Fruit fly (Drosophila melanogaster) whole organism, embryonic: Measurements from ENCODE around the gene CG14818.

Experiments
- Blimp-1 ChIP-seq: fragments of 200-800 bp; sonication (Bioruptor generic); optimal IDR thresholded peaks from 3 replicates; lab custom pipeline; 2018; ENCODE audit warnings: missing biosample characterization, missing genetic modification characterization, mild to moderate bottlenecking, moderate library complexity, missing genetic modification reagents
- CG10979 ChIP-seq: fragments of 200-800 bp; sonication (Bioruptor generic); optimal IDR thresholded peaks from 2 replicates; lab custom pipeline; 2018; ENCODE audit warnings: missing biosample characterization, mild to moderate bottlenecking, missing genetic modification characterization, moderate library complexity
- CG11093 ChIP-seq: fragments of 200-800 bp; sonication (Bioruptor generic); IDR thresholded peaks from 3 replicates; pipeline ENCODE4 v1.3.6; 2022; ENCODE audit warnings: missing biosample characterization, missing genetic modification characterization
- CG11247 ChIP-seq: fragments of 200-800 bp; sonication (Bioruptor generic); IDR thresholded peaks from 2 replicates; pipeline ENCODE4 v1.3.6; 2022; ENCODE audit warnings: missing biosample characterization, missing genetic modification characterization
- CG11456 ChIP-seq: fragments of 200-800 bp; sonication (Bioruptor generic); IDR thresholded peaks from 3 replicates; pipeline ENCODE4 v1.3.6; 2022; ENCODE audit warnings: missing biosample characterization, missing genetic modification characterization
- CG12104 ChIP-seq: fragments of 200-800 bp; sonication (Bioruptor generic); optimal IDR thresholded peaks from 3 replicates; lab custom pipeline; 2016; ENCODE audit warnings: missing biosample characterization, missing genetic modification characterization
- CG13287 ChIP-seq: fragments of 200-800 bp; sonication (Bioruptor generic); IDR thresholded peaks from 2 replicates; pipeline ENCODE4 v1.3.6; 2022; ENCODE audit warnings: missing biosample characterization, missing genetic modification characterization; ENCODE audit not compliant: partially characterized antibody
- CG13775 ChIP-seq: fragments of 200-800 bp; sonication (Bioruptor generic); optimal IDR thresholded peaks from 3 replicates; lab custom pipeline; 2017; ENCODE audit warnings: missing biosample characterization, mild to moderate bottlenecking, missing genetic modification characterization
- CG1603 ChIP-seq: fragments of 200-800 bp; sonication (Bioruptor generic); optimal IDR thresholded peaks from 2 replicates; lab custom pipeline; 2019; ENCODE audit warnings: missing biosample characterization, mild to moderate bottlenecking, missing genetic modification characterization, moderate library complexity
- CG17912 ChIP-seq: fragments of 200-800 bp; sonication (Bioruptor generic); optimal IDR thresholded peaks from 2 replicates; lab custom pipeline; 2018; ENCODE audit warnings: missing biosample characterization, mild to moderate bottlenecking, missing genetic modification characterization
- CG1792 ChIP-seq: fragments of 200-800 bp; sonication (Bioruptor generic); optimal IDR thresholded peaks from 2 replicates; lab custom pipeline; 2016; ENCODE audit warnings: missing biosample characterization, missing genetic modification characterization
- CG18599 ChIP-seq: fragments of 200-800 bp; sonication (Bioruptor generic); optimal IDR thresholded peaks from 3 replicates; lab custom pipeline; 2017; ENCODE audit warnings: missing biosample characterization, missing genetic modification characterization, mild to moderate bottlenecking, moderate library complexity, missing genetic modification reagents
- CG30020 ChIP-seq: fragments of 200-800 bp; optimal IDR thresholded peaks from 2 replicates; lab custom pipeline; 2019; ENCODE audit warnings: missing biosample characterization, mild to moderate bottlenecking, missing genetic modification characterization, moderate library complexity
- CG31365 ChIP-seq: fragments of 200-800 bp; sonication (Bioruptor generic); optimal IDR thresholded peaks from 2 replicates; lab custom pipeline; 2018; ENCODE audit warnings: missing biosample characterization, mild to moderate bottlenecking, missing genetic modification characterization
- CG33213 ChIP-seq: fragments of 200-800 bp; sonication (Bioruptor generic); optimal IDR thresholded peaks from 3 replicates; lab custom pipeline; 2016; ENCODE audit warnings: missing biosample characterization, missing genetic modification characterization
- CG34376 ChIP-seq: fragments of 200-800 bp; sonication (Bioruptor generic); optimal IDR thresholded peaks from 2 replicates; lab custom pipeline; 2018; ENCODE audit warnings: missing biosample characterization, mild to moderate bottlenecking, missing genetic modification characterization
- CG3726 ChIP-seq: fragments of 200-800 bp; sonication (Bioruptor generic); IDR thresholded peaks from 3 replicates; pipeline ENCODE4, ENCODE4 v1.3.6; 2022; ENCODE audit warnings: missing biosample characterization, missing genetic modification characterization
- CG3838 ChIP-seq: fragments of 200-800 bp; sonication (Bioruptor generic); optimal IDR thresholded peaks from 3 replicates; lab custom pipeline; 2016; ENCODE audit warnings: missing biosample characterization, missing genetic modification characterization
- CG3995 ChIP-seq: fragments of 200-800 bp; sonication (Bioruptor generic); optimal IDR thresholded peaks from 3 replicates; lab custom pipeline; 2016; ENCODE audit warnings: missing biosample characterization, missing genetic modification characterization
- CG6689 ChIP-seq: fragments of 200-800 bp; sonication (Bioruptor generic); IDR thresholded peaks from 2 replicates; pipeline ENCODE4 v1.3.6; 2022; ENCODE audit warnings: missing biosample characterization, missing genetic modification characterization
- CG7556 ChIP-seq: fragments of 200-800 bp; sonication (Bioruptor generic); optimal IDR thresholded peaks from 2 replicates; lab custom pipeline; 2017; ENCODE audit warnings: missing biosample characterization, mild to moderate bottlenecking, missing genetic modification characterization
- CG8089 ChIP-seq: fragments of 200-800 bp; sonication (Bioruptor generic); optimal IDR thresholded peaks from 3 replicates; lab custom pipeline; 2016; ENCODE audit warnings: missing biosample characterization, missing genetic modification characterization
- CG8359 ChIP-seq: fragments of 200-800 bp; sonication (Bioruptor generic); optimal IDR thresholded peaks from 2 replicates; lab custom pipeline; 2017; ENCODE audit warnings: missing biosample characterization, mild to moderate bottlenecking, missing genetic modification characterization, borderline replicate concordance
- CG9797 ChIP-seq: fragments of 200-800 bp; sonication (Bioruptor generic); optimal IDR thresholded peaks from 3 replicates; lab custom pipeline; 2018; ENCODE audit warnings: missing biosample characterization, mild to moderate bottlenecking, missing genetic modification characterization
- Chrac-16 ChIP-seq: fragments of 200-800 bp; sonication (Bioruptor generic); optimal IDR thresholded peaks from 3 replicates; lab custom pipeline; 2016; ENCODE audit warnings: missing biosample characterization, missing genetic modification characterization
- D19B ChIP-seq: fragments of 200-800 bp; sonication (Bioruptor generic); optimal IDR thresholded peaks from 2 replicates; lab custom pipeline; 2017; ENCODE audit warnings: missing biosample characterization, mild to moderate bottlenecking, missing genetic modification characterization
- Dek ChIP-seq: fragments of 200-800 bp; sonication (Bioruptor generic); optimal IDR thresholded peaks from 3 replicates; lab custom pipeline; 2019; ENCODE audit warnings: missing biosample characterization, mild to moderate bottlenecking, missing genetic modification characterization, moderate library complexity
- Dip3 ChIP-seq: fragments of 200-800 bp; sonication (Bioruptor generic); optimal IDR thresholded peaks from 3 replicates; lab custom pipeline; 2016; ENCODE audit warnings: missing biosample characterization, missing genetic modification characterization
- Doc2 ChIP-seq: fragments of 200-800 bp; sonication (Bioruptor generic); IDR thresholded peaks from 2 replicates; pipeline ENCODE4 v1.3.6; 2022; ENCODE audit warnings: missing biosample characterization, missing genetic modification characterization
- Dp ChIP-seq: fragments of 200-800 bp; sonication (Bioruptor generic); optimal IDR thresholded peaks from 2 replicates; lab custom pipeline; 2018; ENCODE audit warnings: missing biosample characterization, mild to moderate bottlenecking, missing genetic modification characterization, moderate library complexity
- Ets97D ChIP-seq: fragments of 200-800 bp; sonication (Bioruptor generic); optimal IDR thresholded peaks from 3 replicates; lab custom pipeline; 2016; ENCODE audit warnings: missing biosample characterization, missing genetic modification characterization
- GATAe ChIP-seq: fragments of 200-800 bp; sonication (Bioruptor generic); conservative IDR thresholded peaks from 2 replicates; pipeline ENCODE4 v1.3.6; 2022; ENCODE audit warnings: missing biosample characterization, missing genetic modification characterization
- Hmr ChIP-seq: fragments of 200-800 bp; sonication (Bioruptor generic); optimal IDR thresholded peaks from 3 replicates; lab custom pipeline; 2017; ENCODE audit warnings: mild to moderate bottlenecking, missing biosample characterization, missing genetic modification reagents, missing genetic modification characterization
- Hr39 ChIP-seq: fragments of >200 bp; optimal IDR thresholded peaks from 2 replicates; lab custom pipeline; 2017
- Kr ChIP-seq: fragments of 200-800 bp; sonication (Bioruptor generic); optimal IDR thresholded peaks from 2 replicates; lab custom pipeline; 2017; ENCODE audit warnings: missing biosample characterization, mild to moderate bottlenecking, missing genetic modification characterization
- Mes4 ChIP-seq: fragments of 200-800 bp; sonication (Bioruptor generic); optimal IDR thresholded peaks from 2 replicates; lab custom pipeline; 2016; ENCODE audit warnings: missing biosample characterization, missing genetic modification characterization
- Myb ChIP-seq: fragments of 200-800 bp; sonication (Bioruptor generic); optimal IDR thresholded peaks from 2 replicates; lab custom pipeline; 2016; ENCODE audit warnings: missing biosample characterization, missing genetic modification characterization
- Ssrp ChIP-seq: fragments of 200-800 bp; sonication (Bioruptor generic); optimal IDR thresholded peaks from 2 replicates; lab custom pipeline; 2018; ENCODE audit warnings: missing biosample characterization, mild to moderate bottlenecking, missing genetic modification characterization, moderate library complexity
- az2 ChIP-seq: fragments of 200-800 bp; sonication (Bioruptor generic); optimal IDR thresholded peaks from 3 replicates; lab custom pipeline; 2016; ENCODE audit warnings: missing biosample characterization, missing genetic modification characterization
- bab2 ChIP-seq: fragments of 200-800 bp; sonication (Bioruptor generic); optimal IDR thresholded peaks from 2 replicates; lab custom pipeline; 2016; ENCODE audit warnings: missing biosample characterization, missing genetic modification characterization
- bbx ChIP-seq: fragments of 200-800 bp; sonication (Bioruptor generic); IDR thresholded peaks from 2 replicates; pipeline ENCODE4 v1.3.6; 2022; ENCODE audit warnings: missing biosample characterization, missing genetic modification characterization; ENCODE audit not compliant: partially characterized antibody
- bigmax ChIP-seq: fragments of 200-800 bp; sonication (Bioruptor generic); optimal IDR thresholded peaks from 2 replicates; lab custom pipeline; 2018; ENCODE audit warnings: missing biosample characterization, mild to moderate bottlenecking, missing genetic modification characterization
- croc ChIP-seq: fragments of 200-800 bp; sonication (Bioruptor generic); conservative IDR thresholded peaks from 3 replicates; pipeline ENCODE4 v1.3.6; 2022; ENCODE audit warnings: missing biosample characterization, missing genetic modification characterization
- crol ChIP-seq: fragments of 200-800 bp; sonication (Bioruptor generic); IDR thresholded peaks from 2 replicates; pipeline ENCODE4 v1.3.6; 2022; ENCODE audit warnings: missing biosample characterization, missing genetic modification characterization
- eve ChIP-seq, 2 experiments: fragments of >200 bp; optimal IDR thresholded peaks; 2 replicates each; lab custom pipeline; 2017; ENCODE audit warnings: missing biosample characterization in 2 of 2, missing genetic modification characterization in 2 of 2
- gce ChIP-seq: fragments of 200-800 bp; sonication (Bioruptor generic); IDR thresholded peaks from 3 replicates; pipeline ENCODE4 v1.3.6; 2022; ENCODE audit warnings: missing biosample characterization, missing genetic modification characterization
- inv ChIP-seq: fragments of 200-800 bp; sonication (Bioruptor generic); IDR thresholded peaks from 2 replicates; pipeline ENCODE4 v1.3.6; 2022; ENCODE audit warnings: missing biosample characterization, missing genetic modification characterization; ENCODE audit not compliant: partially characterized antibody
- lilli ChIP-seq: fragments of 200-800 bp; sonication (Bioruptor generic); optimal IDR thresholded peaks from 3 replicates; lab custom pipeline; 2016; ENCODE audit warnings: missing biosample characterization, missing genetic modification characterization
- phol ChIP-seq: fragments of 200-800 bp; sonication (Bioruptor generic); optimal IDR thresholded peaks from 3 replicates; lab custom pipeline; 2018; ENCODE audit warnings: missing biosample characterization, mild to moderate bottlenecking, missing genetic modification characterization, moderate library complexity
- unc-4 ChIP-seq: fragments of 200-800 bp; sonication (Bioruptor generic); IDR thresholded peaks from 2 replicates; pipeline ENCODE4 v1.3.6; 2022; ENCODE audit warnings: missing biosample characterization, missing genetic modification characterization; ENCODE audit not compliant: partially characterized antibody
- z ChIP-seq: fragments of 200-800 bp; sonication (Bioruptor generic); IDR thresholded peaks from 3 replicates; pipeline ENCODE4 v1.3.6; 2022; ENCODE audit warnings: missing biosample characterization, missing genetic modification characterization

CG14818 gene

dm6 chrX:1849914-1850313 is 29.7 kb downstream of the CG14818 start (continued):
- TF ChIP-seq CG1603 (tag; lab: Kevin White, UChicago) = peak; percentile 80
- peak; percentile 83 for TF ChIP-seq CG11456
- peak; percentile 79 for TF ChIP-seq bab2
- TF ChIP-seq Dip3 (GFP tag; lab: Kevin White, UChicago) = peak; percentile 84
- 0 out of 3 replicates have a peak, but pooled peaks have one; percentile 41 for TF ChIP-seq CG3726 (GFP tag; lab: Robert Waterston, UW)
- TF ChIP-seq CG33213 = peak; percentile 67
- TF ChIP-seq bigmax (GFP tag; lab: Kevin White, UChicago) = no peak
- TF ChIP-seq CG12104 (GFP tag; lab: Kevin White, UChicago) = peak; percentile 83
- peak; percentile 66 for TF ChIP-seq CG3838 (GFP tag; lab: Kevin White, UChicago)
- TF ChIP-seq Blimp-1 (GFP tag; lab: Kevin White, UChicago) = peak; percentile 80
- 0 out of 2 replicates have a peak, but pooled peaks have one; percentile 47 for TF ChIP-seq Doc2
- TF ChIP-seq Hr39 (lab: Kevin White, UChicago) = no peak
- TF ChIP-seq CG11093 (GFP tag; lab: Robert Waterston, UW) = no peak
- TF ChIP-seq Kr (GFP tag; lab: Kevin White, UChicago) = no peak
- TF ChIP-seq lilli (GFP tag; lab: Kevin White, UChicago) = peak; percentile 92
- TF ChIP-seq CG17912 (GFP tag; lab: Kevin White, UChicago) = peak; percentile 16
- peak; percentile 67 for TF ChIP-seq Ssrp (tag; lab: Kevin White, UChicago)
- peak; percentile 96 for TF ChIP-seq CG18599
- TF ChIP-seq CG6689 = peak; percentile 71
- TF ChIP-seq CG31365 (tag; lab: Kevin White, UChicago) = peak; percentile 76
- TF ChIP-seq phol = peak; percentile 81
- TF ChIP-seq CG11247 (GFP tag; lab: Robert Waterston, UW) = peak; percentile 77
- TF ChIP-seq D19B (GFP tag; lab: Kevin White, UChicago) = peak; percentile 85
- no peak; the same call in 2 of the 3 replicates for TF ChIP-seq gce (GFP tag; lab: Robert Waterston, UW)
- no peak for TF ChIP-seq Dp (GFP tag; lab: Kevin White, UChicago)
- peak; percentile 20 for TF ChIP-seq CG30020
- TF ChIP-seq Dek = peak; percentile 92
- peak; percentile 73 for TF ChIP-seq az2 (GFP tag; lab: Kevin White, UChicago)
- no peak for TF ChIP-seq CG13287
- peak; percentile 74 for TF ChIP-seq Chrac-16
- no peak for TF ChIP-seq bbx (GFP tag; lab: Robert Waterston, UW)
- TF ChIP-seq Mes4 = no peak
- no peak for TF ChIP-seq CG9797 (GFP tag; lab: Kevin White, UChicago)
- peak; percentile 90 for TF ChIP-seq CG7556 (GFP tag; lab: Kevin White, UChicago)
- peak; percentile 76 for TF ChIP-seq CG10979 (tag; lab: Kevin White, UChicago)
- TF ChIP-seq CG8359 = peak; percentile 46
- peak in 1 of 2 experiments; percentile 89 for TF ChIP-seq eve (GFP tag; optimal IDR thresholded peaks at IDR 0.05; lab: Kevin White, UChicago)
- peak; percentile 87 for TF ChIP-seq CG13775 (GFP tag; lab: Kevin White, UChicago)
- no peak for TF ChIP-seq unc-4 (GFP tag; lab: Robert Waterston, UW)
- peak; percentile 39; the same call in 1 of the 3 replicates for TF ChIP-seq croc (GFP tag; lab: Robert Waterston, UW)
- no peak for TF ChIP-seq z (GFP tag; lab: Robert Waterston, UW)
- peak; percentile 56 for TF ChIP-seq Myb
- TF ChIP-seq GATAe (GFP tag; lab: Robert Waterston, UW) = peak; percentile 50; the same call in 1 of the 2 replicates
- peak; percentile 44 for TF ChIP-seq CG8089
- TF ChIP-seq crol (GFP tag; lab: Robert Waterston, UW) = no peak; the same call in 1 of the 2 replicates
- peak; percentile 92 for TF ChIP-seq CG34376 (GFP tag; lab: Kevin White, UChicago)
- TF ChIP-seq CG3995 (GFP tag; lab: Kevin White, UChicago) = peak; percentile 54
- TF ChIP-seq inv (GFP tag; lab: Robert Waterston, UW) = no peak
- peak; percentile 35 for TF ChIP-seq Ets97D (GFP tag; lab: Kevin White, UChicago)
- TF ChIP-seq Hmr (GFP tag; lab: Kevin White, UChicago) = peak; percentile 95
- TF ChIP-seq CG1792 (GFP tag; lab: Kevin White, UChicago) = peak; percentile 58
